Worm (Caenorhabditis elegans) whole organism, L4 larva: ENCODE measurements around the gene C16C8.20.

Experiments used
- F37D6.2 ChIP-seq: sonication (generic microtip); optimal IDR thresholded peaks from 2 replicates; lab custom pipeline; 2016; ENCODE audit warnings: mild to moderate bottlenecking, missing genetic modification characterization, missing compliant biosample characterization
- T20F7.1 ChIP-seq: fragments of 200-800 bp; sonication (Bioruptor generic); optimal IDR thresholded peaks from 2 replicates; lab custom pipeline; 2018; ENCODE audit warnings: mild to moderate bottlenecking, missing genetic modification characterization, missing compliant biosample characterization
- Y5F2A.4 ChIP-seq: fragments of 200-800 bp; sonication (Bioruptor generic); optimal IDR thresholded peaks from 2 replicates; lab custom pipeline; 2018; ENCODE audit warnings: mild to moderate bottlenecking, missing genetic modification characterization, missing compliant biosample characterization
- Y75B8A.6 ChIP-seq: fragments of 200-800 bp; sonication (Bioruptor generic); IDR thresholded peaks from 2 replicates; pipeline ENCODE4 v1.3.6; 2022; ENCODE audit warnings: missing genetic modification reagents, missing genetic modification characterization, missing compliant biosample characterization
- ZK546.5 ChIP-seq, 2 experiments: sonication (generic microtip); optimal IDR thresholded peaks; 2 replicates each; lab custom pipeline; 2017; ENCODE audit warnings: missing biosample characterization in 2 of 2, missing genetic modification characterization in 2 of 2
- ama-1 ChIP-seq: fragments of 150-350 bp; optimal IDR thresholded peaks from 2 replicates; lab custom pipeline; 2014; ENCODE audit warnings: inconsistent platforms, mixed read lengths
- arid-1 ChIP-seq: fragments of 200-800 bp; sonication (Bioruptor generic); conservative IDR thresholded peaks from 2 replicates; pipeline ENCODE4 v1.3.6; 2022; ENCODE audit warnings: missing genetic modification reagents, missing genetic modification characterization, missing compliant biosample characterization
- ceh-32 ChIP-seq: sonication (generic microtip); optimal IDR thresholded peaks from 2 replicates; lab custom pipeline; 2016; ENCODE audit warnings: mild to moderate bottlenecking, missing genetic modification characterization, missing compliant biosample characterization; ENCODE audit not compliant: poor library complexity
- ceh-62 ChIP-seq: sonication (generic microtip); optimal IDR thresholded peaks from 2 replicates; lab custom pipeline; 2017; ENCODE audit warnings: missing biosample characterization, missing genetic modification characterization
- cey-2 ChIP-seq: sonication (generic microtip); optimal IDR thresholded peaks from 3 replicates; lab custom pipeline; 2017; ENCODE audit warnings: missing genetic modification characterization, mild to moderate bottlenecking, missing compliant biosample characterization, antibody characterized with exemption, borderline replicate concordance; ENCODE audit not compliant: insufficient read depth
- dmd-6 ChIP-seq: fragments of 200-800 bp; sonication (Bioruptor generic); IDR thresholded peaks from 2 replicates; pipeline ENCODE4 v1.3.6; 2022; ENCODE audit warnings: missing genetic modification reagents, missing genetic modification characterization, missing compliant biosample characterization
- dpl-1 ChIP-seq: fragments of 150-350 bp; optimal IDR thresholded peaks from 2 replicates; lab custom pipeline; 2014; ENCODE audit warnings: missing biosample characterization, missing genetic modification reagents, missing genetic modification characterization
- egl-27 ChIP-seq: sonication (generic microtip); optimal IDR thresholded peaks from 3 replicates; lab custom pipeline; 2017; ENCODE audit warnings: missing biosample characterization, missing genetic modification reagents, missing genetic modification characterization
- fkh-10 ChIP-seq: fragments of 150-350 bp; optimal IDR thresholded peaks from 2 replicates; lab custom pipeline; 2014; ENCODE audit warnings: missing biosample characterization, missing genetic modification reagents, missing genetic modification characterization
- gei-8 ChIP-seq: fragments of 200-800 bp; sonication (Bioruptor generic); optimal IDR thresholded peaks from 2 replicates; lab custom pipeline; 2018; ENCODE audit warnings: mild to moderate bottlenecking, missing genetic modification characterization, missing compliant biosample characterization
- hlh-11 ChIP-seq: fragments of 200-800 bp; sonication (Bioruptor generic); optimal IDR thresholded peaks from 2 replicates; lab custom pipeline; 2018; ENCODE audit warnings: mild to moderate bottlenecking, missing genetic modification characterization, missing compliant biosample characterization
- hmg-1.1 ChIP-seq: fragments of 200-800 bp; sonication (Bioruptor generic); IDR thresholded peaks from 2 replicates; pipeline ENCODE4 v1.3.6; 2022; ENCODE audit warnings: missing genetic modification reagents, missing genetic modification characterization, missing compliant biosample characterization
- jun-1 ChIP-seq: fragments of 150-350 bp; optimal IDR thresholded peaks from 2 replicates; lab custom pipeline; 2014; ENCODE audit warnings: missing biosample characterization, missing genetic modification reagents, missing genetic modification characterization
- lin-38 ChIP-seq: fragments of 200-800 bp; sonication (Bioruptor generic); IDR thresholded peaks from 2 replicates; pipeline ENCODE4 v1.3.6; 2022; ENCODE audit warnings: missing genetic modification reagents, missing genetic modification characterization, missing compliant biosample characterization
- lin-39 ChIP-seq: fragments of 150-350 bp; optimal IDR thresholded peaks from 2 replicates; lab custom pipeline; 2014; ENCODE audit warnings: missing biosample characterization, missing genetic modification reagents, missing genetic modification characterization
- mes-2 ChIP-seq: sonication (generic microtip); optimal IDR thresholded peaks from 2 replicates; lab custom pipeline; 2016; ENCODE audit warnings: missing genotype, mild to moderate bottlenecking, missing genetic modification characterization, missing compliant biosample characterization; ENCODE audit not compliant: poor library complexity, severe bottlenecking
- nhr-10 ChIP-seq: fragments of 150-350 bp; optimal IDR thresholded peaks from 2 replicates; lab custom pipeline; 2014; ENCODE audit warnings: missing biosample characterization, missing genetic modification characterization
- nhr-102 ChIP-seq: sonication (generic microtip); optimal IDR thresholded peaks from 2 replicates; lab custom pipeline; 2016; ENCODE audit warnings: mild to moderate bottlenecking, missing genetic modification characterization, moderate library complexity, missing compliant biosample characterization
- nhr-111 ChIP-seq: fragments of 200-800 bp; sonication (Bioruptor generic); optimal IDR thresholded peaks from 2 replicates; lab custom pipeline; 2018; ENCODE audit warnings: mild to moderate bottlenecking, missing genetic modification characterization, missing compliant biosample characterization
- nhr-48 ChIP-seq: sonication (generic microtip); optimal IDR thresholded peaks from 2 replicates; lab custom pipeline; 2016; ENCODE audit warnings: mild to moderate bottlenecking, missing genetic modification characterization, missing compliant biosample characterization
- nhr-6 ChIP-seq: fragments of 150-350 bp; optimal IDR thresholded peaks from 2 replicates; lab custom pipeline; 2014; ENCODE audit warnings: missing biosample characterization, missing genetic modification characterization
- pha-4 ChIP-seq, 2 experiments: fragments of 150-350 bp in 1 of 2; fragments of 200-800 bp in 1 of 2; sonication (Bioruptor generic) in 1 of 2; IDR thresholded peaks in 1 of 2; optimal IDR thresholded peaks in 1 of 2; 2 replicates each; pipeline versions ENCODE4 v1.3.6 to Lab custom; 2014 to 2022; ENCODE audit warnings: missing genetic modification characterization in 2 of 2, missing genetic modification reagents in 2 of 2, missing biosample characterization in 1 of 2, missing compliant biosample characterization in 1 of 2
- rbr-2 ChIP-seq: sonication (generic microtip); optimal IDR thresholded peaks from 2 replicates; lab custom pipeline; 2016; ENCODE audit warnings: missing genotype, missing genetic modification characterization, missing compliant biosample characterization
- saeg-2 ChIP-seq: fragments of 200-800 bp; sonication (Bioruptor generic); IDR thresholded peaks from 2 replicates; pipeline ENCODE4 v1.3.6; 2022; ENCODE audit warnings: missing genetic modification reagents, missing genetic modification characterization, missing compliant biosample characterization
- sdz-12 ChIP-seq: fragments of 200-800 bp; sonication (Bioruptor generic); optimal IDR thresholded peaks from 2 replicates; lab custom pipeline; 2018; ENCODE audit warnings: mild to moderate bottlenecking, missing genetic modification characterization, missing compliant biosample characterization
- skn-1 ChIP-seq: fragments of 150-350 bp; optimal IDR thresholded peaks from 2 replicates; lab custom pipeline; 2014; ENCODE audit warnings: missing biosample characterization, missing genetic modification characterization
- snpc-4 ChIP-seq: fragments of 150-350 bp; optimal IDR thresholded peaks from 2 replicates; lab custom pipeline; 2014; ENCODE audit warnings: missing biosample characterization, missing genetic modification characterization
- spr-1 ChIP-seq: sonication (generic microtip); optimal IDR thresholded peaks from 2 replicates; lab custom pipeline; 2016; ENCODE audit warnings: mild to moderate bottlenecking, missing genetic modification characterization, missing compliant biosample characterization
- spr-3 ChIP-seq: fragments of 200-800 bp; sonication (Bioruptor generic); optimal IDR thresholded peaks from 2 replicates; lab custom pipeline; 2018; ENCODE audit warnings: mild to moderate bottlenecking, missing genetic modification characterization, missing compliant biosample characterization
- tag-97 ChIP-seq: fragments of 200-800 bp; sonication (Bioruptor generic); IDR thresholded peaks from 2 replicates; pipeline ENCODE4 v1.3.6; 2022; ENCODE audit warnings: missing genetic modification characterization, missing compliant biosample characterization
- tra-1 ChIP-seq: fragments of 200-800 bp; sonication (Bioruptor generic); IDR thresholded peaks from 2 replicates; pipeline ENCODE4 v1.3.6; 2022; ENCODE audit warnings: missing genetic modification reagents, missing genetic modification characterization, missing compliant biosample characterization
- unc-130 ChIP-seq: sonication (generic microtip); optimal IDR thresholded peaks from 2 replicates; lab custom pipeline; 2016; ENCODE audit warnings: missing genetic modification reagents, missing genetic modification characterization, missing compliant biosample characterization
- zfp-3 ChIP-seq: fragments of 200-800 bp; sonication (Bioruptor generic); conservative IDR thresholded peaks from 2 replicates; pipeline ENCODE4 v1.3.6; 2022; ENCODE audit warnings: missing genetic modification reagents, missing genetic modification characterization, missing compliant biosample characterization
- zip-2 ChIP-seq: fragments of 150-350 bp; optimal IDR thresholded peaks from 2 replicates; lab custom pipeline; 2014; ENCODE audit warnings: missing biosample characterization, missing genetic modification characterization

Gene C16C8.20

ce11 chrII:3458209-3458608, 11.5 kb downstream of the C16C8.20 start, which contains the start of the genes C16C8.26 and C16C8.19:
Gene C16C8.26, minus strand, starts transcription at chrII:3458309.
Gene C16C8.19, plus strand, starts transcription at chrII:3458487.
- TF ChIP-seq zip-2 (tag; lab: Kevin White, UChicago), result no peak
- no peak for TF ChIP-seq saeg-2 (GFP tag; lab: Robert Waterston, UW)
- no peak for TF ChIP-seq nhr-6
- no peak for TF ChIP-seq unc-130
- TF ChIP-seq, all 104 proteins: peak for 0

DNA sequence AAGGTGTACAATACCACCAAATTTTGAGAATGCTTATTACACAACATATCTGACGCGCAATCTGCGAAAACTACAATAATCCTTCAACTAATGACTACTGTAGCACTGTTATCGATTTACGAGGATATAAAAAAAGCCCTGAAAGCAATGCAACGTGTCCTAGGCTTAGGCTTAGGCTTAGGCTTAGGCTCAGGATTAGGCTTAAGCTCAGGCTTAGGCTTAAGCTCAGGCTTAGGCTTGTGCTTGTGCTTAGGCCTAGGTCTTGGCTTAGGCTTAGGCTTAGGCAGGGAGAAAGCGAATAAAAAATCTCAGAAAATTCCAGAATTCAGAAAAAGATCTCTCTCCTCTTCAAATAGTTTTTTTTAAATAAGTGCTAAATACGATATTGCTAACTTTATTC, 12.5 kb downstream of the C16C8.20 start:
- TF ChIP-seq nhr-48, result no peak
- TF ChIP-seq mes-2 (tag; lab: Kevin White, UChicago), result no peak
- no peak for TF ChIP-seq egl-27 (tag; lab: Kevin White, UChicago)
- no peak for TF ChIP-seq cey-2
- TF ChIP-seq F37D6.2 (tag; lab: Kevin White, UChicago), result no peak
- no peak for TF ChIP-seq zip-2 (tag; lab: Kevin White, UChicago)
- TF ChIP-seq dpl-1 (GFP tag; lab: Kevin White, UChicago), result no peak
- no peak for TF ChIP-seq tag-97
- TF ChIP-seq nhr-6, result no peak

DNA sequence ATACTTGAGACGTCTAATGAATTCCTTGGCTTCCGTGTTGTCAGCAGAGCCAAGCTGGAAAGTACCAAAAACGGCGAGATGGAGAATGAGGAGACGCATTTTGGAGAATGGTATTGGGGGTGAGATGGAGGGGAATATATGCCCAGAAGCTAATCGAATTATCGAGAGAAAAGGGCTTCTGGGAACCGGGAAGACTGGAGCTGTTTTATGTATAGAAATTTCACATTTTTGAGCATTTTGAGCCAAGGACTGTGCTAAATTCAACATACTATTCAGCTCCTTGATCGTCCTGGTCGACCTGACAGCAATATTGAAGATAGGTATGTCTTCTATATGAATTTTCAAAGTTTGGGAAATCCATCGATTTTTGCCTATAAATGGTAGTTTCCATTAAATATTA, 13.3 kb downstream of the C16C8.20 start, which contains the start of gene C16C8.7:
Gene C16C8.7, minus strand, starts transcription at position 101 of the 400 bp plus-strand sequence.
- no peak for TF ChIP-seq nhr-102
- TF ChIP-seq Y75B8A.6 (GFP tag; lab: Robert Waterston, UW), result no peak
- TF ChIP-seq, all 104 proteins: peak for 0

DNA sequence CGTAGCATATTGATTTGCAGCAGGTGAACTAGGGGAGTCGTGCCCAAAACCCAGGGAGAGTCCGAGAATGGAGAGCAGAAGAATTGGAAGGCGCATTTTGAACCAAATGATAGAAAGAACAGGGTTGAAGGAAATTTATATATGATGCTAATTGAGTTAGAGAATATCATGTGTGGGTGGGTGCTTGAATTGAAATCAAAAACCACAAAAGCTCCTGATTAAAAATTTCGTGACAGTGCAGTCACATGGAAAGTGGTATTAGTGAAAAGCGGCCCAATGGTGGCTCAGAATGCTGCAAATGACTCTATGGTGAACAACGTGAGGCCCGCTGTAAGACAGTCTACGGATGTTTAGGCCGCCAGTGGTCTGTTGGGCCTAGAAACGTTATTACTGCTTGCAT, 14.8 kb downstream of the C16C8.20 start, which contains the start of gene C16C8.8:
Gene C16C8.8, minus strand, starts transcription at position 101 of the 400 bp plus-strand sequence.
- TF ChIP-seq skn-1 (tag; lab: Kevin White, UChicago) (no peak), zfp-3 (GFP tag; lab: Robert Waterston, UW) (no peak), fkh-10 (no peak), nhr-111 (no peak), spr-1 (tag; lab: Kevin White, UChicago) (no peak), Y5F2A.4 (GFP tag; lab: Kevin White, UChicago) (no peak), hmg-1.1 (GFP tag; lab: Robert Waterston, UW) (no peak), jun-1 (tag; lab: Kevin White, UChicago) (no peak), ceh-62 (tag; lab: Kevin White, UChicago) (no peak)
- TF ChIP-seq, all 104 proteins: peak for 0

DNA sequence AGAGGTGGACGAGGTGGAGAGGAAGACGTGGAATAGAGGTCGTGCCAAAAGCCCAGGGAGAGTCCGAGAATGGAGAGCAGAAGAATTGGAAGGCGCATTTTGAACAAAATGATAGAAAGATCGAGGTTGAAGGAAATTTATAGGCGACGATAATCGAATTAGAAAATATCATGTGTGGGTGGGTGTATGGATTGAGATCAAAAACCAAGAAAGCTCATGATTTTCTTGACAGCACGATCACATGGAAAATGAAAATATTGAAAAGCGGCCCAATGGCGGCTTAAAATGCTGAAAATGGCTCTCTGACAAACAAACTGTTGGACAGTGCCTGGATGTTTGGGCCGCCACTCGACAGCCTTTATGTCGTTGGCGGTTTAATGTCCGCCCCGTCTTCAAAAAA, 16.4 kb downstream of the C16C8.20 start, which contains the start of gene C16C8.9:
Gene C16C8.9, minus strand, starts transcription at position 101 of the 400 bp plus-strand sequence.
- TF ChIP-seq lin-39 (tag; lab: Kevin White, UChicago) (no peak), jun-1 (tag; lab: Kevin White, UChicago) (no peak), arid-1 (no peak), tra-1 (GFP tag; lab: Robert Waterston, UW) (no peak), dmd-6 (GFP tag; lab: Robert Waterston, UW) (no peak), snpc-4 (tag; lab: Kevin White, UChicago) (no peak), ama-1 (no peak), sdz-12 (no peak), rbr-2 (no peak), ZK546.5 (tag; optimal IDR thresholded peaks at IDR 0.05; lab: Kevin White, UChicago) (no peak), spr-3 (GFP tag; lab: Kevin White, UChicago) (no peak), nhr-10 (tag; lab: Kevin White, UChicago) (no peak), T20F7.1 (GFP tag; lab: Kevin White, UChicago) (no peak), pha-4 (GFP tag; IDR thresholded peaks at IDR 0.05; lab: Robert Waterston, UW) (no peak), pha-4 (tag; optimal IDR thresholded peaks at IDR 0.05; lab: Kevin White, UChicago) (no peak), gei-8 (GFP tag; lab: Kevin White, UChicago) (no peak), ceh-32 (tag; lab: Kevin White, UChicago) (no peak), lin-38 (no peak), hlh-11 (tag; lab: Kevin White, UChicago) (no peak)
